Worm (Caenorhabditis elegans) whole organism, L3 larva: ENCODE results near the gene C15B12.4.

Experiments
- mdl-1 ChIP-seq: fragments of 150-350 bp; optimal IDR thresholded peaks from 2 replicates; lab custom pipeline; 2014; ENCODE audit warnings: missing biosample characterization, missing genetic modification characterization
- mml-1 ChIP-seq: fragments of 150-350 bp; sonication (generic microtip); optimal IDR thresholded peaks from 3 replicates; lab custom pipeline; 2014; ENCODE audit warnings: missing biosample characterization, missing genetic modification characterization
- nhr-77 ChIP-seq: fragments of 150-350 bp; optimal IDR thresholded peaks from 2 replicates; lab custom pipeline; 2014; ENCODE audit warnings: missing biosample characterization, missing genetic modification characterization
- sea-2 ChIP-seq: fragments of 150-350 bp; sonication (generic microtip); optimal IDR thresholded peaks from 4 replicates; lab custom pipeline; 2014; ENCODE audit warnings: missing biosample characterization, missing genetic modification reagents, missing genetic modification characterization

DNA sequence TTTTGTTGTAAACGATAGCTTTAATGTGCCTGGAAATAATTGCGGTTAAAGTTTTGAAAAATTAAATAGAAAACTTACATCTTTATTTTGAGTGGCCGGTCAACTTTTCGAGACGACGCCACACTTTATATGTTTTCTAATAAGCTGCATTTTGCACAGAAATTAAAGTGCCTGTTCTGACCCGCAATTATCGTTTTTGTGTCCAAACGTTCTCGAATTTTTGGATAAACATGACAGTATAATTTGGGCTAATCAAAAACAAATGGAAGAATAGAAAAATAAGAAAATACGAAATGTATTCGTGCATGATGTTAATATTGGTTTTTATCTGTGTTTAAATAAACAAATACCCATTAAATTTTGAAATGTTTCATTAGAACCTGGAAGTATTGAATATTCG lies 52.9 kb downstream of the C15B12.4 start, which contains the start of gene K10C2.12:
- TF ChIP-seq mml-1: no peak
- TF ChIP-seq sea-2 (GFP tag; lab: Kevin White, UChicago): no peak
- no peak for TF ChIP-seq nhr-77
- TF ChIP-seq mdl-1 (tag; lab: Kevin White, UChicago): no peak
